Fruit fly (Drosophila melanogaster): ENCODE data around the gene Dhdds.

The Dhdds gene

DNA sequence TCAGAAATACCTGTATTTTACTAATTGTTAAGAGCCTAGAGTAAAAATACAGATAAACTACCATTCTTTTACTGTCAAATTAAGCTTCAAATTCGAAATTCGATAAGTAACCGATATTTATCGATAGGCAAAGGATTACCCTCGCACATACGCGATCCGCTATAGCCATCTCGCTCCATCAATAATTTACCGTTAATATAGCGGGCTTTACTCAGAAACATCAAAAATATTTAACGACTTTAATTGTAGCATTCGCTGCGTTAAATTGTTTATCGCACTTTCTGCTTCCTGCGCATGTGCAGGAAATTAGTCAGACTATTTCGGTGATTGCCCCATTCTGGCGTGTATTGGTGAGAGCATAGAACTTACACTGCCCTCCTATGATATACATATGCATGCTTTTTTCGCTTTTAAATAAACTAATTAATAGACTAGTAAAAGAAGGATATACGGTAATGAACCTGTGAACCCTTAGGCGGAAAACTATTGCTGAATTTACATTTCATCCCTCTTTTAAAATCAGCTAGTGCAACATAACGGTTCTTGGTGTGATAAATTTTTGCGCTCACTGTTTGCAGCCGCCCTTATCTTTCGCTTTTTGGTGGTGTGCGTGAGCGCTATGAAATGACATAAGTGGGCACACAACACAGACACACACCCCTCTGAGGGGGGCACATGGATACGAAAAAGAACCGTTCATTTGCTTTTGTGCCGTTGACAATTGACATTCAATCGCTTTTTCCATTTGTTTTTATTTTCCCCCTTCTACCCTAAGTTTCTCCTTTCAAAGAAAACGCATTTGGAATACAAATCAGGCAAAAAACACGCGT is 24.7 kb downstream of the Dhdds start, which contains the start of the genes dpr14 and spidey (continued):
- TF ChIP-seq Rel (GFP tag; optimal IDR thresholded peaks at IDR 0.05) (no peak), Rel (tag; optimal IDR thresholded peaks at IDR 0.05) (peak; percentile 82), br (GFP tag; optimal IDR thresholded peaks at IDR 0.05) (peak; percentile 77), Sp1 (GFP tag; optimal IDR thresholded peaks at IDR 0.05) (peak; percentile 81), brk (GFP tag; optimal IDR thresholded peaks at IDR 0.05) (no peak)

dm6 chrX:7901153-7902038 is 31.8 kb downstream of the Dhdds start, which contains the start of the genes RpS6 and bys:
RpS6 (minus strand) TSS chrX:7901331.
bys (plus strand) TSS chrX:7901880.
- TF ChIP-seq foxo (GFP tag; optimal IDR thresholded peaks at IDR 0.05) (peak in 1 of 2 experiments; percentile 43), br (GFP tag; optimal IDR thresholded peaks at IDR 0.05) (peak; percentile 48), dsf (GFP tag; optimal IDR thresholded peaks at IDR 0.05; ENCODE audit: borderline replicate concordance) (peak; percentile 44), h (GFP tag; optimal IDR thresholded peaks at IDR 0.05) (peak; percentile 38), CrebA (GFP tag; optimal IDR thresholded peaks at IDR 0.05; ENCODE audit: borderline replicate concordance) (no peak), pan (optimal IDR thresholded peaks at IDR 0.05) (no peak), Dif (GFP tag; optimal IDR thresholded peaks at IDR 0.05; ENCODE audit: partially characterized antibody) (peak; percentile 41), sv (GFP tag; optimal IDR thresholded peaks at IDR 0.05) (peak; percentile 39), tai (GFP tag; optimal IDR thresholded peaks at IDR 0.05) (no peak), woc (GFP tag; optimal IDR thresholded peaks at IDR 0.05) (peak; percentile 63), N (GFP tag; optimal IDR thresholded peaks at IDR 0.05) (no peak), Abd-B (GFP tag; optimal IDR thresholded peaks at IDR 0.05) (no peak), Myc (optimal IDR thresholded peaks at IDR 0.05) (peak; percentile 47), sage (GFP tag; optimal IDR thresholded peaks at IDR 0.05) (peak; percentile 7), Dfd (GFP tag; optimal IDR thresholded peaks at IDR 0.05) (no peak), dmrt93B (GFP tag; optimal IDR thresholded peaks at IDR 0.05) (peak; percentile 40), Hnf4 (GFP tag; optimal IDR thresholded peaks at IDR 0.05) (peak; percentile 60), Sp1 (GFP tag; optimal IDR thresholded peaks at IDR 0.05) (peak; percentile 64), Mio (GFP tag; optimal IDR thresholded peaks at IDR 0.05) (no peak), psq (GFP tag; optimal IDR thresholded peaks at IDR 0.05) (peak; percentile 31), Hr78 (GFP tag; optimal IDR thresholded peaks at IDR 0.05) (no peak), ey (GFP tag; optimal IDR thresholded peaks at IDR 0.05) (peak; percentile 7), Jra (GFP tag; optimal IDR thresholded peaks at IDR 0.05) (peak; percentile 10), rgr (GFP tag; optimal IDR thresholded peaks at IDR 0.05) (peak; percentile 67), CG32264 (GFP tag; optimal IDR thresholded peaks at IDR 0.05) (no peak), fru (GFP tag; optimal IDR thresholded peaks at IDR 0.05) (peak; percentile 19), HLH106 (tag; optimal IDR thresholded peaks at IDR 0.05) (peak; percentile 43), dl (GFP tag; optimal IDR thresholded peaks at IDR 0.05; ENCODE audit: insufficient read depth in 1 of 2, partially characterized antibody in 2 of 2) (peak in 1 of 2 experiments; percentile 6), Hr83 (GFP tag; optimal IDR thresholded peaks at IDR 0.05; ENCODE audit: poor library complexity, severe bottlenecking) (peak; percentile 93), Rel (GFP tag; optimal IDR thresholded peaks at IDR 0.05) (no peak), Rel (tag; optimal IDR thresholded peaks at IDR 0.05) (no peak), usp (GFP tag; optimal IDR thresholded peaks at IDR 0.05) (no peak), CG9705 (GFP tag; optimal IDR thresholded peaks at IDR 0.05) (peak; percentile 19), GATAd (GFP tag; optimal IDR thresholded peaks at IDR 0.05) (peak; percentile 33), brk (GFP tag; optimal IDR thresholded peaks at IDR 0.05) (peak; percentile 45), OdsH (GFP tag; optimal IDR thresholded peaks at IDR 0.05) (peak; percentile 19), Vsx2 (GFP tag; optimal IDR thresholded peaks at IDR 0.05; ENCODE audit: partially characterized antibody) (no peak), jim (GFP tag; optimal IDR thresholded peaks at IDR 0.05) (peak; percentile 57), lola (GFP tag; optimal IDR thresholded peaks at IDR 0.05) (no peak)

Measured in whole organism, wandering third instar larva.